Fruit fly (Drosophila melanogaster) whole organism, adult: ENCODE measurements around the gene PolA2.

ENCODE experiments used
- CG11617 ChIP-seq: fragments of 200-800 bp; sonication (Bioruptor generic); optimal IDR thresholded peaks from 2 replicates; lab custom pipeline; 2017; ENCODE audit warnings: mild to moderate bottlenecking, missing biosample characterization, missing genetic modification reagents, missing genetic modification characterization
- CG12768 ChIP-seq: fragments of 200-800 bp; sonication (Bioruptor generic); optimal IDR thresholded peaks from 2 replicates; lab custom pipeline; 2017; ENCODE audit warnings: missing biosample characterization, missing genetic modification characterization, mild to moderate bottlenecking, moderate library complexity, missing genetic modification reagents
- CG14711 ChIP-seq: fragments of 200-800 bp; sonication (Bioruptor generic); optimal IDR thresholded peaks from 2 replicates; lab custom pipeline; 2018; ENCODE audit warnings: missing biosample characterization, mild to moderate bottlenecking, missing genetic modification characterization, moderate library complexity
- CG1620 ChIP-seq: fragments of 200-800 bp; sonication (Bioruptor generic); optimal IDR thresholded peaks from 2 replicates; lab custom pipeline; 2016; ENCODE audit warnings: missing biosample characterization, missing genetic modification characterization
- CG33017 ChIP-seq: fragments of 200-800 bp; sonication (Bioruptor generic); optimal IDR thresholded peaks from 2 replicates; lab custom pipeline; 2018; ENCODE audit warnings: missing biosample characterization, mild to moderate bottlenecking, missing genetic modification characterization, moderate library complexity
- CG5204 ChIP-seq: fragments of 200-800 bp; sonication (Bioruptor generic); optimal IDR thresholded peaks from 2 replicates; lab custom pipeline; 2016; ENCODE audit warnings: missing biosample characterization, missing genetic modification characterization
- CG7045 ChIP-seq: fragments of 200-800 bp; sonication (Bioruptor generic); optimal IDR thresholded peaks from 2 replicates; lab custom pipeline; 2017; ENCODE audit warnings: missing biosample characterization, mild to moderate bottlenecking, missing genetic modification characterization
- CG7101 ChIP-seq: fragments of 200-800 bp; sonication (Bioruptor generic); optimal IDR thresholded peaks from 2 replicates; lab custom pipeline; 2018; ENCODE audit warnings: missing biosample characterization, mild to moderate bottlenecking, missing genetic modification characterization, moderate library complexity
- Clk ChIP-seq: fragments of 200-800 bp; sonication (Bioruptor generic); optimal IDR thresholded peaks from 2 replicates; lab custom pipeline; 2017; ENCODE audit warnings: missing biosample characterization, missing genetic modification characterization
- Crg-1 ChIP-seq: fragments of 200-800 bp; sonication (Bioruptor generic); optimal IDR thresholded peaks from 2 replicates; lab custom pipeline; 2016; ENCODE audit warnings: missing biosample characterization, missing genetic modification characterization
- Hr96 ChIP-seq: fragments of 200-800 bp; sonication (Bioruptor generic); optimal IDR thresholded peaks from 2 replicates; lab custom pipeline; 2016; ENCODE audit warnings: missing biosample characterization, missing genetic modification characterization
- Mnt ChIP-seq: fragments of 200-800 bp; sonication (Bioruptor generic); optimal IDR thresholded peaks from 2 replicates; lab custom pipeline; 2016; ENCODE audit warnings: missing biosample characterization, mild to moderate bottlenecking, missing genetic modification characterization
- bab1 ChIP-seq: fragments of 200-800 bp; sonication (Bioruptor generic); optimal IDR thresholded peaks from 3 replicates; lab custom pipeline; 2019; ENCODE audit warnings: missing biosample characterization, mild to moderate bottlenecking, missing genetic modification characterization, moderate library complexity
- cic ChIP-seq: fragments of 200-800 bp; sonication (Bioruptor generic); optimal IDR thresholded peaks from 2 replicates; lab custom pipeline; 2017; ENCODE audit warnings: missing biosample characterization, mild to moderate bottlenecking, missing genetic modification characterization, moderate library complexity
- cnc ChIP-seq, 2 experiments: fragments of >200 bp; optimal IDR thresholded peaks; 2 replicates each; lab custom pipeline; 2017
- kay ChIP-seq: fragments of 200-800 bp; sonication (Bioruptor generic); peaks from one replicate; lab custom pipeline; 2016; ENCODE audit warnings: missing biosample characterization, missing genetic modification characterization, borderline replicate concordance
- ovo ChIP-seq: fragments of 200-800 bp; sonication (Bioruptor generic); optimal IDR thresholded peaks from 2 replicates; lab custom pipeline; 2016; ENCODE audit warnings: missing biosample characterization, missing genetic modification characterization
- pad ChIP-seq: fragments of 200-800 bp; sonication (Bioruptor generic); optimal IDR thresholded peaks from 3 replicates; lab custom pipeline; 2017; ENCODE audit warnings: missing biosample characterization, missing genetic modification characterization, mild to moderate bottlenecking, moderate library complexity, missing genetic modification reagents
- tj ChIP-seq: fragments of 200-800 bp; sonication (Bioruptor generic); optimal IDR thresholded peaks from 3 replicates; lab custom pipeline; 2017; ENCODE audit warnings: missing biosample characterization, mild to moderate bottlenecking, missing genetic modification characterization, moderate library complexity
- toe ChIP-seq: fragments of 200-800 bp; sonication (Bioruptor generic); optimal IDR thresholded peaks from 2 replicates; lab custom pipeline; 2016; ENCODE audit warnings: missing biosample characterization, missing genetic modification characterization

Gene PolA2

dm6 chr3R:27218814-27219213, 20.1 kb upstream of the PolA2 start:
- TF ChIP-seq Hr96 (GFP tag; lab: Kevin White, UChicago) (no peak), ovo (GFP tag; lab: Kevin White, UChicago) (no peak), pad (GFP tag; lab: Kevin White, UChicago) (no peak), CG12768 (GFP tag; lab: Kevin White, UChicago) (no peak), CG1620 (GFP tag; lab: Kevin White, UChicago) (no peak), Mnt (no peak), bab1 (no peak), kay (no peak), CG7101 (tag; lab: Kevin White, UChicago) (no peak), Clk (no peak), CG7045 (GFP tag; lab: Kevin White, UChicago) (no peak)

DNA sequence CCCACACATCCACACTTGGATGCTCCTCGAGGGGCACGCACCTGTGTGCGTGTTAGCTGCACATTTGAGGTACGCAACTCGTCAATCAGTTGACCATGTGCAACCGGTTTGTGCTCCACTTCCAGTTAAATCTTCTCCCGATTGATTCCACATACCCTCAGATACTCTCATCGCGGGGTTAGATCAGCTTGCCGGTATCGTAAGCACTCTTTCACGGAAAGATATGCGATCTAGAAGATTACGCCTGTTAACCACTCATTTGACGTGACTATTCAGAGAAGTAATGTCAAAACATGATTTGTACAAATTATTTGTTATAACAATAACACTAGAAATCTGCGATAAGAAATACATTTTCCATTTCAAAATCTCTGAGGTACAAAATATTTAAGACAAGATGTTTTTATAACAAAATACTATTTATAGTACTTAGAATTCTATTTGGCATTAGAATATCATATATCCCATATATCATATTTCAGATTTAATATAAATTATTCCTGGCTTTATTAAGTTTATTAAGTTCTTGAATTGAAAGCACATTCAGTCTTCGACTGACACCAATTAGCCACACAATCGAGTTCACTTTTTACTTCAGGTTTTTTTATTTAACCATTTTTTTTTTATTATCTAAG, 18.0 kb upstream of the PolA2 start:
- no peak for TF ChIP-seq Hr96 (GFP tag; lab: Kevin White, UChicago)

- TF ChIP-seq Clk (no peak), Hr96 (GFP tag; lab: Kevin White, UChicago) (no peak), CG14711 (no peak), CG1620 (GFP tag; lab: Kevin White, UChicago) (no peak), cnc (optimal IDR thresholded peaks at IDR 0.05; lab: Kevin White, UChicago) (no peak), Crg-1 (GFP tag; lab: Kevin White, UChicago) (no peak), bab1 (no peak), CG7045 (GFP tag; lab: Kevin White, UChicago) (no peak), tj (GFP tag; lab: Kevin White, UChicago) (no peak), kay (no peak), cic (GFP tag; lab: Kevin White, UChicago) (no peak), ovo (GFP tag; lab: Kevin White, UChicago) (no peak), CG33017 (tag; lab: Kevin White, UChicago) (no peak), CG7101 (tag; lab: Kevin White, UChicago) (no peak)
Measured at dm6 chr3R:27222013-27222673, 16.8 kb upstream of the PolA2 start.

- TF ChIP-seq CG7045 (GFP tag; lab: Kevin White, UChicago) (no peak), Clk (no peak), CG14711 (no peak), CG12768 (GFP tag; lab: Kevin White, UChicago) (no peak), CG7101 (tag; lab: Kevin White, UChicago) (no peak), CG1620 (GFP tag; lab: Kevin White, UChicago) (no peak), cic (GFP tag; lab: Kevin White, UChicago) (no peak), kay (no peak), cnc (optimal IDR thresholded peaks at IDR 0.05; lab: Kevin White, UChicago) (no peak), Hr96 (GFP tag; lab: Kevin White, UChicago) (no peak), pad (GFP tag; lab: Kevin White, UChicago) (no peak), Mnt (no peak), CG5204 (GFP tag; lab: Kevin White, UChicago) (no peak), CG11617 (GFP tag; lab: Kevin White, UChicago) (no peak), ovo (GFP tag; lab: Kevin White, UChicago) (no peak), toe (GFP tag; lab: Kevin White, UChicago) (no peak), tj (GFP tag; lab: Kevin White, UChicago) (no peak), CG33017 (tag; lab: Kevin White, UChicago) (no peak), bab1 (no peak)
Measured at dm6 chr3R:27223012-27223411, 16.0 kb upstream of the PolA2 start.

DNA sequence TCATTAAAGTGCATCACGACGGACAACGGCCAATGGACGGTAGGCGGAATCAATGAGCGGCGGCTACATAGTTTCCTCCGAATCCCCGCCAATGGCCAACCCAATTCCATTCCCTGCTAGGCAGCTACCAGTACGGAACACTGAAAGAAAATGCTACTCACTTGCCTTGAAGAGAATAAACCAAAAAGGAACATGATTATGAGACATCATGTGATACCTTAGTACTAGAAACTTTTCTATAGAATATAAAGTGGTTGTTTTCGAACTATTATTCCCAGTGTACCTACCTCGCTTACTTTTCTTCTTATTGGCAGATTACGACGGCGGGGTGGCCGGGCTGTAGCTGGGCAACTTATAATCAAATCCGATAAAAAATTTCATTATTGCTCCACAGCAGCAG, 14.2 kb upstream of the PolA2 start:
- TF ChIP-seq pad (GFP tag; lab: Kevin White, UChicago) (no peak), tj (GFP tag; lab: Kevin White, UChicago) (no peak), CG11617 (GFP tag; lab: Kevin White, UChicago) (no peak), toe (GFP tag; lab: Kevin White, UChicago) (no peak), CG7045 (GFP tag; lab: Kevin White, UChicago) (no peak), CG14711 (no peak), Crg-1 (GFP tag; lab: Kevin White, UChicago) (no peak), Clk (no peak), Hr96 (GFP tag; lab: Kevin White, UChicago) (no peak), CG7101 (tag; lab: Kevin White, UChicago) (no peak), Mnt (no peak), CG33017 (tag; lab: Kevin White, UChicago) (no peak)

dm6 chr3R:27225490-27225889, 13.5 kb upstream of the PolA2 start:
- no peak for TF ChIP-seq Crg-1 (GFP tag; lab: Kevin White, UChicago)
- no peak for TF ChIP-seq ovo (GFP tag; lab: Kevin White, UChicago)
- no peak for TF ChIP-seq Clk
- TF ChIP-seq CG11617 (GFP tag; lab: Kevin White, UChicago) = no peak
- TF ChIP-seq tj (GFP tag; lab: Kevin White, UChicago) = no peak
- TF ChIP-seq bab1 = no peak
- no peak for TF ChIP-seq CG14711
- TF ChIP-seq cic (GFP tag; lab: Kevin White, UChicago) = no peak
- no peak for TF ChIP-seq kay
- TF ChIP-seq CG5204 (GFP tag; lab: Kevin White, UChicago) = no peak
- no peak for TF ChIP-seq toe (GFP tag; lab: Kevin White, UChicago)
- no peak for TF ChIP-seq Mnt
- no peak for TF ChIP-seq CG12768 (GFP tag; lab: Kevin White, UChicago)
